Fruit fly (Drosophila melanogaster) S2 (cell line): ENCODE measurements around the gene dimm.

Experiments
- CG8478 ChIP-seq: fragments of >200 bp; optimal IDR thresholded peaks from 2 replicates; lab custom pipeline; 2018
- CTCF ChIP-seq, 2 experiments: fragments of >200 bp; optimal IDR thresholded peaks; 2 replicates each; lab custom pipeline; 2018

dm6 chr2L:21316716-21317115 lies 14.8 kb upstream of the dimm start:
- TF ChIP-seq CTCF (optimal IDR thresholded peaks at IDR 0.05; lab: Kevin White, UChicago) (no peak), CG8478 (lab: Kevin White, UChicago) (no peak)
